Fruit fly (Drosophila melanogaster) whole organism, embryonic: ENCODE measurements around the gene Osi2.

Source experiments
- CG13287 ChIP-seq: fragments of 200-800 bp; sonication (Bioruptor generic); IDR thresholded peaks from 2 replicates; pipeline ENCODE4 v1.3.6; 2022; ENCODE audit warnings: missing biosample characterization, missing genetic modification characterization; ENCODE audit not compliant: partially characterized antibody
- CG7963 ChIP-seq: fragments of 200-800 bp; sonication (Bioruptor generic); IDR thresholded peaks from 3 replicates; pipeline ENCODE4 v1.3.6; 2022; ENCODE audit warnings: missing biosample characterization, missing genetic modification characterization; ENCODE audit not compliant: partially characterized antibody
- ERR ChIP-seq: fragments of 200-800 bp; sonication (Bioruptor generic); optimal IDR thresholded peaks from 2 replicates; lab custom pipeline; 2016; ENCODE audit warnings: missing biosample characterization, missing genetic modification characterization
- Nf-YC ChIP-seq: fragments of 200-800 bp; optimal IDR thresholded peaks from 3 replicates; lab custom pipeline; 2019; ENCODE audit warnings: missing biosample characterization, mild to moderate bottlenecking, missing genetic modification characterization, moderate library complexity
- grau ChIP-seq: fragments of 200-800 bp; optimal IDR thresholded peaks from 3 replicates; lab custom pipeline; 2019; ENCODE audit warnings: missing biosample characterization, mild to moderate bottlenecking, missing genetic modification characterization, moderate library complexity
- lilli ChIP-seq: fragments of 200-800 bp; sonication (Bioruptor generic); optimal IDR thresholded peaks from 3 replicates; lab custom pipeline; 2016; ENCODE audit warnings: missing biosample characterization, missing genetic modification characterization
- tup ChIP-seq: fragments of 200-800 bp; sonication (Bioruptor generic); optimal IDR thresholded peaks from 2 replicates; lab custom pipeline; 2016; ENCODE audit warnings: missing biosample characterization, mild to moderate bottlenecking, missing genetic modification characterization, moderate library complexity

dm6 chr3R:6240263-6240662 is 31.1 kb downstream of the Osi2 start:
- TF ChIP-seq lilli (GFP tag; lab: Kevin White, UChicago): no peak
- no peak for TF ChIP-seq CG7963 (GFP tag; lab: Robert Waterston, UW)
- TF ChIP-seq CG13287 (GFP tag; lab: Robert Waterston, UW): no peak
- no peak for TF ChIP-seq tup (GFP tag; lab: Kevin White, UChicago)
- TF ChIP-seq Nf-YC (tag; lab: Kevin White, UChicago): no peak
- no peak for TF ChIP-seq ERR (GFP tag; lab: Kevin White, UChicago)
- TF ChIP-seq grau: no peak
